Worm (Caenorhabditis elegans) whole organism, late embryonic: ENCODE results near the gene R07C3.3.
"Not testable (repeated sequence)": the region's sequence is repeated elsewhere in the genome, so short reads cannot be mapped to it uniquely, and the experiment has no call there.

Source experiments
- C38D4.7 ChIP-seq: fragments of 200-800 bp; sonication (Bioruptor generic); optimal IDR thresholded peaks from 2 replicates; lab custom pipeline; 2018; ENCODE audit warnings: mild to moderate bottlenecking, missing genetic modification characterization, moderate library complexity, missing compliant biosample characterization
- F13H6.1 ChIP-seq: sonication (generic microtip); optimal IDR thresholded peaks from 2 replicates; lab custom pipeline; 2016; ENCODE audit warnings: missing genetic modification characterization, missing compliant biosample characterization
- ahr-1 ChIP-seq: sonication (generic microtip); optimal IDR thresholded peaks from 2 replicates; lab custom pipeline; 2016; ENCODE audit warnings: missing genetic modification characterization, missing compliant biosample characterization
- ceh-18 ChIP-seq: sonication (generic microtip); optimal IDR thresholded peaks from 2 replicates; lab custom pipeline; 2016; ENCODE audit warnings: missing genetic modification characterization, missing compliant biosample characterization
- ceh-24 ChIP-seq: sonication (generic microtip); optimal IDR thresholded peaks from 2 replicates; lab custom pipeline; 2016; ENCODE audit warnings: mild to moderate bottlenecking, missing genetic modification characterization, missing compliant biosample characterization
- ceh-30 ChIP-seq: fragments of 150-350 bp; optimal IDR thresholded peaks from 2 replicates; lab custom pipeline; 2014; ENCODE audit warnings: missing biosample characterization, missing genetic modification characterization
- ceh-31 ChIP-seq: sonication (generic microtip); optimal IDR thresholded peaks from 2 replicates; lab custom pipeline; 2016; ENCODE audit warnings: missing genetic modification characterization, missing compliant biosample characterization
- ceh-34 ChIP-seq: sonication (generic microtip); optimal IDR thresholded peaks from 2 replicates; lab custom pipeline; 2016; ENCODE audit warnings: mild to moderate bottlenecking, missing genetic modification characterization, missing compliant biosample characterization
- ceh-48 ChIP-seq: sonication (generic microtip); optimal IDR thresholded peaks from 2 replicates; lab custom pipeline; 2016; ENCODE audit warnings: missing genetic modification characterization, inconsistent platforms, missing compliant biosample characterization
- ceh-9 ChIP-seq: sonication (generic microtip); optimal IDR thresholded peaks from 2 replicates; lab custom pipeline; 2016; ENCODE audit warnings: mild to moderate bottlenecking, missing genetic modification characterization, inconsistent platforms, missing compliant biosample characterization
- dmd-4 ChIP-seq: sonication (generic microtip); optimal IDR thresholded peaks from 2 replicates; lab custom pipeline; 2016; ENCODE audit warnings: borderline replicate concordance, missing genetic modification characterization, missing compliant biosample characterization
- elt-2 ChIP-seq: sonication (generic microtip); optimal IDR thresholded peaks from 2 replicates; lab custom pipeline; 2016; ENCODE audit warnings: missing genetic modification reagents, missing genetic modification characterization, missing compliant biosample characterization
- ets-4 ChIP-seq: sonication (generic microtip); optimal IDR thresholded peaks from 2 replicates; lab custom pipeline; 2016; ENCODE audit warnings: missing genetic modification characterization, missing compliant biosample characterization
- fax-1 ChIP-seq: sonication (generic microtip); optimal IDR thresholded peaks from 2 replicates; lab custom pipeline; 2016; ENCODE audit warnings: missing genotype, missing genetic modification characterization, missing compliant biosample characterization
- fkh-6 ChIP-seq: sonication (generic microtip); optimal IDR thresholded peaks from 2 replicates; lab custom pipeline; 2016; ENCODE audit warnings: missing genetic modification characterization, missing compliant biosample characterization
- hlh-15 ChIP-seq: sonication (generic microtip); optimal IDR thresholded peaks from 2 replicates; lab custom pipeline; 2016; ENCODE audit warnings: missing genetic modification characterization, missing compliant biosample characterization
- hlh-6 ChIP-seq: sonication (generic microtip); optimal IDR thresholded peaks from 2 replicates; lab custom pipeline; 2016; ENCODE audit warnings: missing genotype, missing genetic modification characterization, missing compliant biosample characterization
- hlh-8 ChIP-seq: sonication (generic microtip); optimal IDR thresholded peaks from 2 replicates; lab custom pipeline; 2016; ENCODE audit warnings: missing genotype, missing genetic modification characterization, missing compliant biosample characterization
- lin-11 ChIP-seq: fragments of 200-800 bp; sonication (Bioruptor generic); optimal IDR thresholded peaks from 2 replicates; lab custom pipeline; 2018; ENCODE audit warnings: mild to moderate bottlenecking, missing genetic modification characterization, missing compliant biosample characterization
- mec-3 ChIP-seq: sonication (generic microtip); optimal IDR thresholded peaks from 2 replicates; lab custom pipeline; 2016; ENCODE audit warnings: borderline replicate concordance, missing genetic modification characterization, missing compliant biosample characterization
- npax-4 ChIP-seq: sonication (generic microtip); optimal IDR thresholded peaks from 2 replicates; lab custom pipeline; 2016; ENCODE audit warnings: missing genetic modification characterization, missing compliant biosample characterization
- odd-2 ChIP-seq: sonication (generic microtip); optimal IDR thresholded peaks from 2 replicates; lab custom pipeline; 2017; ENCODE audit warnings: antibody characterized with exemption, mild to moderate bottlenecking, missing genetic modification characterization, missing compliant biosample characterization
- pag-3 ChIP-seq: sonication (generic microtip); optimal IDR thresholded peaks from 2 replicates; lab custom pipeline; 2016; ENCODE audit warnings: missing compliant biosample characterization, missing genetic modification characterization, borderline replicate concordance
- pat-9 ChIP-seq: fragments of 200-800 bp; sonication (Bioruptor generic); optimal IDR thresholded peaks from 2 replicates; lab custom pipeline; 2018; ENCODE audit warnings: mild to moderate bottlenecking, missing genetic modification characterization, moderate library complexity, missing compliant biosample characterization
- pax-1 ChIP-seq: fragments of 150-350 bp; optimal IDR thresholded peaks from 2 replicates; lab custom pipeline; 2014; ENCODE audit warnings: missing biosample characterization, missing genetic modification characterization
- pha-2 ChIP-seq: sonication (generic microtip); optimal IDR thresholded peaks from 2 replicates; lab custom pipeline; 2017; ENCODE audit warnings: mild to moderate bottlenecking, missing genetic modification characterization, missing compliant biosample characterization
- pros-1 ChIP-seq: fragments of 150-350 bp; optimal IDR thresholded peaks from 2 replicates; lab custom pipeline; 2014; ENCODE audit warnings: missing biosample characterization, missing genetic modification reagents, missing genetic modification characterization
- sox-4 ChIP-seq: sonication (generic microtip); optimal IDR thresholded peaks from 2 replicates; lab custom pipeline; 2017; ENCODE audit warnings: mild to moderate bottlenecking, missing genetic modification characterization, inconsistent platforms, missing compliant biosample characterization
- tbx-2 ChIP-seq: sonication (generic microtip); optimal IDR thresholded peaks from 2 replicates; lab custom pipeline; 2016; ENCODE audit warnings: missing genetic modification characterization, missing compliant biosample characterization
- unc-3 ChIP-seq, 2 experiments: fragments of 200-800 bp in 1 of 2; sonication (Bioruptor generic) in 1 of 2; sonication (generic microtip) in 1 of 2; conservative IDR thresholded peaks in 1 of 2; optimal IDR thresholded peaks in 1 of 2; 2 replicates each; pipeline versions ENCODE4 v1.3.6 to Lab custom; 2016 to 2022; ENCODE audit warnings: missing compliant biosample characterization in 2 of 2, missing genetic modification characterization in 2 of 2, missing genetic modification reagents in 1 of 2
- unc-55 ChIP-seq: sonication (generic microtip); optimal IDR thresholded peaks from 2 replicates; lab custom pipeline; 2017; ENCODE audit warnings: missing biosample characterization, missing genetic modification reagents, missing genetic modification characterization
- unc-86 ChIP-seq: sonication (generic microtip); optimal IDR thresholded peaks from 2 replicates; lab custom pipeline; 2016; ENCODE audit warnings: missing genetic modification characterization, missing compliant biosample characterization
- ztf-16 ChIP-seq: sonication (generic microtip); optimal IDR thresholded peaks from 2 replicates; lab custom pipeline; 2017; ENCODE audit warnings: missing genetic modification characterization, missing compliant biosample characterization

Gene R07C3.3

ce11 chrII:954626-955025 is 16.0 kb downstream of the R07C3.3 start, which contains the start of gene fbxc-7:
Gene fbxc-7, plus strand, starts transcription at chrII:954926.
- not testable (repeated sequence) for TF ChIP-seq ceh-24 (tag; lab: Kevin White, UChicago); unc-55 (GFP tag; lab: Kevin White, UChicago); unc-3 (GFP tag; conservative IDR thresholded peaks at IDR 0.05; lab: Robert Waterston, UW); unc-3 (tag; optimal IDR thresholded peaks at IDR 0.05; lab: Kevin White, UChicago)
- TF ChIP-seq, all 69 proteins: peak for 0; not testable (repeated sequence) for 69

ce11 chrII:958618-959017 is 20.0 kb downstream of the R07C3.3 start, which contains the start of gene sdz-4:
Gene sdz-4, plus strand, starts transcription at chrII:958918.
- TF ChIP-seq ceh-30 (tag; lab: Kevin White, UChicago), result no peak

ce11 chrII:960218-960617 is 21.6 kb downstream of the R07C3.3 start, which contains the start of the genes C32B5.18 and C32B5.7:
Gene C32B5.18, plus strand, starts transcription at chrII:960518.
Gene C32B5.7, plus strand, starts transcription at chrII:960528.
- no peak for TF ChIP-seq odd-2 (tag; lab: Kevin White, UChicago)
- TF ChIP-seq ets-4 (tag; lab: Kevin White, UChicago), result no peak
- no peak for TF ChIP-seq ceh-34 (tag; lab: Kevin White, UChicago)
- TF ChIP-seq hlh-15 (tag; lab: Kevin White, UChicago), result no peak
- no peak for TF ChIP-seq C38D4.7

ce11 chrII:961961-962360 is 23.3 kb downstream of the R07C3.3 start, which contains the start of gene C32B5.13:
Gene C32B5.13, minus strand, starts transcription at chrII:962061.
- TF ChIP-seq F13H6.1 (tag; lab: Kevin White, UChicago) (no peak), ahr-1 (tag; lab: Kevin White, UChicago) (no peak), lin-11 (no peak), pat-9 (tag; lab: Kevin White, UChicago) (no peak), sox-4 (tag; lab: Kevin White, UChicago) (no peak), unc-86 (tag; lab: Kevin White, UChicago) (no peak), ceh-34 (tag; lab: Kevin White, UChicago) (no peak), hlh-6 (tag; lab: Kevin White, UChicago) (no peak), ceh-9 (tag; lab: Kevin White, UChicago) (no peak), fkh-6 (tag; lab: Kevin White, UChicago) (no peak), pag-3 (tag; lab: Kevin White, UChicago) (no peak), npax-4 (no peak), mec-3 (tag; lab: Kevin White, UChicago) (no peak), fax-1 (no peak), ceh-31 (tag; lab: Kevin White, UChicago) (no peak), pha-2 (no peak), ztf-16 (no peak), pros-1 (tag; lab: Kevin White, UChicago) (no peak), tbx-2 (tag; lab: Kevin White, UChicago) (no peak), ceh-18 (no peak)

ce11 chrII:966962-967361 is 28.3 kb downstream of the R07C3.3 start, which contains the start of gene fbxc-18:
Gene fbxc-18, minus strand, starts transcription at chrII:967062.
- TF ChIP-seq lin-11; ahr-1 (tag; lab: Kevin White, UChicago); fkh-6 (tag; lab: Kevin White, UChicago): not testable (repeated sequence)
- TF ChIP-seq, all 69 proteins: peak for 0; not testable (repeated sequence) for 69

- TF ChIP-seq pha-2; ceh-34 (tag; lab: Kevin White, UChicago); ceh-30 (tag; lab: Kevin White, UChicago): not testable (repeated sequence)
These were observed 29.5 kb downstream of the R07C3.3 start, which contains the start of gene C32B5.6 for ce11 chrII:968106-968505. Gene C32B5.6, plus strand, starts transcription at chrII:968406.

- no peak for TF ChIP-seq hlh-8 (tag; lab: Kevin White, UChicago)
- TF ChIP-seq ceh-31 (tag; lab: Kevin White, UChicago), result no peak
- TF ChIP-seq npax-4, result no peak
- TF ChIP-seq odd-2 (tag; lab: Kevin White, UChicago), result no peak
- TF ChIP-seq ceh-48, result no peak
- no peak for TF ChIP-seq fax-1
- TF ChIP-seq elt-2 (tag; lab: Kevin White, UChicago), result no peak
- TF ChIP-seq pros-1 (tag; lab: Kevin White, UChicago), result no peak
- no peak for TF ChIP-seq dmd-4 (tag; lab: Kevin White, UChicago)
- TF ChIP-seq pax-1, result no peak
- TF ChIP-seq, all 69 proteins: peak for 0
These were observed 34.2 kb downstream of the R07C3.3 start, which contains the start of gene C32B5.15 for ce11 chrII:972850-973249. Gene C32B5.15, minus strand, starts transcription at chrII:972950.
